Worm (Caenorhabditis elegans): ENCODE measurements around the gene kcnl-1.

kcnl-1 gene

DNA sequence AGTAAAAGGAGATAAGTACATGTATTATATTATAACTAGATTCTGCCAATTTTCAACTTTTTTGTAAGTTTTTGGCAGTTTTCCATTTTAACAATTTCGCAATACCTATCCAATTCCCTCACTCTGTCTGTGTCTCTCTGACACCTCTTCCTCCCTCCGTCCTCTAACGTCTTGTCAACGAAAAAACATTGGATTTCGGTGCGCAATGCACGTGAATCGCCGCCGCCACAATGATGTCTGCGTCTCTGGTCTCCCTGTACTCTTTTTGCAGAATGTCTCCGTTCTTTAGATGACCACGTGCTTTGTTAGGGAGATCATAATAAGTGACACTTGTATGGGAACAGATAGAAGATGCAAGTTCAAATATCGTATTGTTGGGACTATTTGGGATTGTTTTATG lies 36.0 kb upstream of the kcnl-1 start (continued):
- TF ChIP-seq nhr-47 (tag; optimal IDR thresholded peaks at IDR 0.05) (peak; percentile 96), lir-3 (tag; optimal IDR thresholded peaks at IDR 0.05; ENCODE audit: poor library complexity) (no peak)

DNA sequence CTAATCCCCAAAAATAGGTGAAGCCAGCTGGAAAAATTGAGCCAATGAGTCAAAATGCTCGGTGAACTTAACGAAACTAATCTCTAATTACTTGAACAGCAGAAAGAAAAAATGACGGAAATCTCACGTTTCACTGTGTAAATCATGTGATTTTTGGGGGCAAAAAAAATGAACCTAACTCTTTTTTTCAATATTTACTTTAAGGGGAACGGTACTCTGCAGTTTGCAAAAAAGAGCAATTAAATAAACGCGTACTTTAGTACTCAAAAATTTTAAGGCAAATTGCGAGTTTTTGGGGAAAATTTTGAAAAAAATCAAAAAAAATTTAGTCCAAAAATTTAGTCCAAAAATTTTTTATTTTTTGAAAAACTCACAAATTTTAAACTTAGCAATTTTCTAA lies 34.1 kb upstream of the kcnl-1 start:
- TF ChIP-seq grh-1 (GFP tag; IDR thresholded peaks at IDR 0.05) (no peak), lin-14 (GFP tag; optimal IDR thresholded peaks at IDR 0.05) (peak; percentile 36), aly-2 (tag; optimal IDR thresholded peaks at IDR 0.05) (no peak), fkh-8 (tag; optimal IDR thresholded peaks at IDR 0.05) (peak; percentile 22)

DNA sequence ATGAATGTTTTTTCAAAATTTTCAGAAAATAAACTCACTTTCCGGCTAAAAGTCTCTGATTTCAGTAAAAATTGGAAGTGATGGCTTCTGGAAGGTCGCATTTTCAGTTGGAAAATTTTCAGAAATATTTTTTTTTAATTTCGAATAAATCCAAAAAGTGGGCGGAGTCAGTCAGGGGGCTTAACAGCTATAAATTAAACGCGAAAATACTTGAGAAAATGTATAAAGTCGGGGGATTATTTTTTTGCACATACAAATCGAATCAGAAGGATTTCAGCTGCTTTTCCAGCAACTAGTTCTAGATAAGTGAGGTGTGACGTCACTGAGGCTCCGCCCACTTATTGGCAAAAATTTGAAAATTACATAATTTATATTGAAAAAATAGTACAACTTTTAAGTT lies 32.2 kb upstream of the kcnl-1 start, which contains the start of gene Y43F8B.2:
Y43F8B.2 (minus strand) TSS at position 101 of the 400 bp plus-strand sequence.
- TF ChIP-seq dsc-1 (tag; optimal IDR thresholded peaks at IDR 0.05) = peak; percentile 35
- TF ChIP-seq nhr-47 (tag; optimal IDR thresholded peaks at IDR 0.05) = peak; percentile 5
- TF ChIP-seq C16A3.4 (tag; optimal IDR thresholded peaks at IDR 0.05) = no peak

DNA sequence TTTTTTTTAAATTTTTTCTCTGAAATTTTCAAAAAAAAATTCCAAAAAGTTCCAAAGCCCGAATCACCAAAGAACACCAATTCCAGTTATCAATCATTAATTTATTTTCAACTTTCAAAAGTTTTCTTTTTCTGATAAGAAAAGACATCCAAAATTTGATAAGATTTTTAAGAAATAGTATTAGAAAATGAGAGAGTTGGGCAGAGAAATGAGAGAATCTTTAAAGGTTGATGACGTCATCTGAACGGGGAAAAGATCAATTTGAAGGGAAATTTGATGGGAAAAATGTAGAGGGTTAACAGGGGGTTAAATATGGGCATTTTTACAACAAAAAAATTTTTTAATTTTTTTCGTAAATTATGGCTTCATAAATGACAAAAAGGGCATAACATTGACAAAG lies 31.7 kb upstream of the kcnl-1 start:
- TF ChIP-seq nhr-85 (tag) (peak; percentile 84), nhr-71 (tag; optimal IDR thresholded peaks at IDR 0.05) (peak; percentile 32), lsy-2 (tag; optimal IDR thresholded peaks at IDR 0.05) (peak in 1 of 2 experiments; percentile 15), elt-3 (tag; optimal IDR thresholded peaks at IDR 0.05) (peak in 2 of 6 experiments; percentile 71 to 79), ceh-8 (GFP tag; optimal IDR thresholded peaks at IDR 0.05) (no peak), fkh-10 (GFP tag; optimal IDR thresholded peaks at IDR 0.05) (no peak), nhr-20 (tag; optimal IDR thresholded peaks at IDR 0.05) (peak; percentile 7), efl-1 (optimal IDR thresholded peaks at IDR 0.05) (no peak), efl-1 (GFP tag; optimal IDR thresholded peaks at IDR 0.05 in 1 of 2) (peak in 1 of 2 experiments; percentile 47), elt-2 (tag; optimal IDR thresholded peaks at IDR 0.05) (peak; percentile 92), lin-14 (GFP tag; optimal IDR thresholded peaks at IDR 0.05) (peak; percentile 38), unc-86 (tag; optimal IDR thresholded peaks at IDR 0.05) (no peak), nhr-19 (GFP tag; conservative IDR thresholded peaks at IDR 0.05) (peak; percentile 75), lin-35 (GFP tag; optimal IDR thresholded peaks at IDR 0.05) (peak in 1 of 2 experiments; percentile 30), blmp-1 (tag; optimal IDR thresholded peaks at IDR 0.05) (peak; percentile 7), zip-4 (GFP tag; optimal IDR thresholded peaks at IDR 0.05) (no peak)

DNA sequence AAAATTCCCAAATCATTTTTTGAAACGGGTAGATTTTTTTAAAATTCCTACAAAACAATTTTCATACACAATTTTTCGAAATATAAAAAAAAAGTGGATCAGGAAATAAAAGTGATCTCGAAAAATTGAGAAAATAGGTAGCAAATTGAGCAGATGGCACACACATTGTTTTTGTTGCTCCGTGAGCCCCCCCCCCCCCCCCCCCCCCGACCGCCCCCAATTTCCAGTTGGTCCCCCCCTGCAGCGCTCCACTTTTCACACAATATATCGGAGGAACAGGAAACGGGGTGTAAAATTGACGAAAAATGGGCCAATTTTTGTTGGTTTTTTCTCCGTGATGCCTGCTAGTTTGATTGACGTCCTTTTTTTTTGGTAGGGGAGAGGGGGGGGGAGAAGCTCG lies 24.3 kb upstream of the kcnl-1 start:
- no peak for TF ChIP-seq pax-3 (tag; optimal IDR thresholded peaks at IDR 0.05)
- TF ChIP-seq dpl-1 (GFP tag; optimal IDR thresholded peaks at IDR 0.05) = no peak
- TF ChIP-seq lin-14 (GFP tag; optimal IDR thresholded peaks at IDR 0.05) = peak; percentile 77
- TF ChIP-seq rnt-1 (tag; optimal IDR thresholded peaks at IDR 0.05) = no peak
- 0 out of 2 replicates have a peak, but pooled peaks have one; percentile 6 for TF ChIP-seq nhr-19 (GFP tag; conservative IDR thresholded peaks at IDR 0.05)
- TF ChIP-seq nhr-76 (tag; optimal IDR thresholded peaks at IDR 0.05) = no peak
- TF ChIP-seq sup-37 (GFP tag; optimal IDR thresholded peaks at IDR 0.05) = no peak
- no peak for TF ChIP-seq nhr-85 (tag)
- peak; percentile 76 for TF ChIP-seq ceh-8 (GFP tag; optimal IDR thresholded peaks at IDR 0.05)
- no peak for TF ChIP-seq unc-86 (tag; optimal IDR thresholded peaks at IDR 0.05)
- no peak for TF ChIP-seq swsn-7 (tag; optimal IDR thresholded peaks at IDR 0.05)

DNA sequence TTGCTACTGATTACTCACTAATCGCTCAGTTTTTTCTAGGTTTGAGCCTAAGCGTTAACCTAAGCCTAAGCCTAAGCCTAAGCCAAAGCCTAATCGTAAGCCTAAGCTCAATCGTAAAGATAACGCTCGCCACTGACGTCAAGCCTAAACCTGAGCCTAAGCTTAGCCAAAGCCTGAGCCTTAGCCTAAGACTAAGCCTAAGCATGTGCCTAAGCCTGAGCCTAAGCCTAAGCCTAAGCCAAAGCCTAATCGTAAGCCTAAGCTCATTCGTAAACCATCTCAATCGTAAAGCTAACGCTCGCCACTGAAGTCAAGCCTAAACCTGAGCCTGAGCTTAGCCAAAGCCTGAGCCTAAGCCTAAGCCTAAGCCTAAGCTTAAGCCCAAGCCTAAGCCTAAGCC lies 21.7 kb upstream of the kcnl-1 start:
- TF ChIP-seq snpc-4 (tag; optimal IDR thresholded peaks at IDR 0.05) (no peak), sox-4 (tag; optimal IDR thresholded peaks at IDR 0.05) (no peak), lin-13 (GFP tag; optimal IDR thresholded peaks at IDR 0.05) (no peak), C34B4.2 (tag; optimal IDR thresholded peaks at IDR 0.05) (no peak), rnt-1 (tag; optimal IDR thresholded peaks at IDR 0.05) (no peak), mep-1 (tag; optimal IDR thresholded peaks at IDR 0.05) (no peak), nhr-71 (tag; optimal IDR thresholded peaks at IDR 0.05) (no peak), blmp-1 (tag; optimal IDR thresholded peaks at IDR 0.05) (no peak), nhr-20 (tag; optimal IDR thresholded peaks at IDR 0.05) (no peak), ceh-88 (GFP tag; IDR thresholded peaks at IDR 0.05) (no peak), grh-1 (GFP tag; IDR thresholded peaks at IDR 0.05) (no peak), swsn-7 (tag; optimal IDR thresholded peaks at IDR 0.05) (no peak), C16A3.4 (tag; optimal IDR thresholded peaks at IDR 0.05) (no peak)

All from whole organism, L1 larva.